Worm (Caenorhabditis elegans) whole organism, L4/young adult: ENCODE data around the gene F27D9.7.

Experiments
- dao-5 ChIP-seq: sonication (generic microtip); optimal IDR thresholded peaks from 2 replicates; lab custom pipeline; 2016; ENCODE audit warnings: missing genotype, missing genetic modification characterization, moderate library complexity, missing compliant biosample characterization
- him-1 ChIP-seq: sonication (generic microtip); optimal IDR thresholded peaks from 2 replicates; lab custom pipeline; 2016; ENCODE audit warnings: missing genotype, missing genetic modification reagents, missing genetic modification characterization, missing compliant biosample characterization

DNA sequence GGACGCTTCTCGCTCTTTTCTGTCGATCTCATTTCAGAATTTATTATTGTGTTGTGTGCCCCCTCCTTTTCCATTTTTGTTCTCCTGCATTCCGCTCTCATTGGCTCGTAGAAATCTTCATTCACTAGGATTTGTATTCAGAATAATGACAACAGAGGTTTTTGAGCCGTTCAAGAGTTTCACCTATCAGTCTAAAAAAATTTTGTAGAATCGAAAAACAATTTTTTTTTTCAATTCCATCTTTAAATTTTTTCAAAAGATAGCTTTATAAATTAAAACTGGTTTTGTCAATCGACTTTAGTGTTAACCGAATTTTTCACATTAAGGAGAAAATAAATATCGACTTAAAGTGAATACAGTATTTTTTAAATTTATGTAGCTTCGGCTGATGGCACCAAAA, 40.1 kb upstream of the F27D9.7 start, which contains the start of gene K09F5.4:
- TF ChIP-seq dao-5 (tag; lab: Kevin White, UChicago) (no peak), him-1 (tag; lab: Kevin White, UChicago) (no peak)
